Worm (Caenorhabditis elegans) whole organism, late embryonic: ENCODE measurements around the gene vps-16.

Experiments used
- K02D7.2 ChIP-seq: sonication (generic microtip); optimal IDR thresholded peaks from 2 replicates; lab custom pipeline; 2017; ENCODE audit warnings: mild to moderate bottlenecking, missing genetic modification characterization, missing compliant biosample characterization
- ahr-1 ChIP-seq: sonication (generic microtip); optimal IDR thresholded peaks from 2 replicates; lab custom pipeline; 2016; ENCODE audit warnings: missing genetic modification characterization, missing compliant biosample characterization
- ceh-14 ChIP-seq: sonication (generic microtip); optimal IDR thresholded peaks from 2 replicates; lab custom pipeline; 2016; ENCODE audit warnings: missing genotype, missing genetic modification characterization, missing compliant biosample characterization
- ceh-18 ChIP-seq: sonication (generic microtip); optimal IDR thresholded peaks from 2 replicates; lab custom pipeline; 2016; ENCODE audit warnings: missing genetic modification characterization, missing compliant biosample characterization
- ceh-24 ChIP-seq: sonication (generic microtip); optimal IDR thresholded peaks from 2 replicates; lab custom pipeline; 2016; ENCODE audit warnings: mild to moderate bottlenecking, missing genetic modification characterization, missing compliant biosample characterization
- ceh-31 ChIP-seq: sonication (generic microtip); optimal IDR thresholded peaks from 2 replicates; lab custom pipeline; 2016; ENCODE audit warnings: missing genetic modification characterization, missing compliant biosample characterization
- ceh-34 ChIP-seq: sonication (generic microtip); optimal IDR thresholded peaks from 2 replicates; lab custom pipeline; 2016; ENCODE audit warnings: mild to moderate bottlenecking, missing genetic modification characterization, missing compliant biosample characterization
- che-1 ChIP-seq: sonication (generic microtip); optimal IDR thresholded peaks from 2 replicates; lab custom pipeline; 2016; ENCODE audit warnings: mild to moderate bottlenecking, missing genetic modification characterization, missing compliant biosample characterization
- dmd-4 ChIP-seq: sonication (generic microtip); optimal IDR thresholded peaks from 2 replicates; lab custom pipeline; 2016; ENCODE audit warnings: borderline replicate concordance, missing genetic modification characterization, missing compliant biosample characterization
- dve-1 ChIP-seq: sonication (generic microtip); optimal IDR thresholded peaks from 2 replicates; lab custom pipeline; 2017; ENCODE audit warnings: antibody characterized with exemption, mild to moderate bottlenecking, missing genetic modification characterization, missing compliant biosample characterization
- elt-2 ChIP-seq: sonication (generic microtip); optimal IDR thresholded peaks from 2 replicates; lab custom pipeline; 2016; ENCODE audit warnings: missing genetic modification reagents, missing genetic modification characterization, missing compliant biosample characterization
- elt-4 ChIP-seq: sonication (generic microtip); optimal IDR thresholded peaks from 2 replicates; lab custom pipeline; 2016; ENCODE audit warnings: missing genetic modification characterization, missing compliant biosample characterization
- eyg-1 ChIP-seq: sonication (generic microtip); optimal IDR thresholded peaks from 2 replicates; lab custom pipeline; 2016; ENCODE audit warnings: missing genotype, missing genetic modification characterization, missing compliant biosample characterization
- fax-1 ChIP-seq: sonication (generic microtip); optimal IDR thresholded peaks from 2 replicates; lab custom pipeline; 2016; ENCODE audit warnings: missing genotype, missing genetic modification characterization, missing compliant biosample characterization
- fkh-10 ChIP-seq: fragments of 150-350 bp; optimal IDR thresholded peaks from 2 replicates; lab custom pipeline; 2014; ENCODE audit warnings: missing biosample characterization, missing genetic modification reagents, missing genetic modification characterization
- hlh-13 ChIP-seq: fragments of 200-800 bp; sonication (Bioruptor generic); optimal IDR thresholded peaks from 2 replicates; lab custom pipeline; 2018; ENCODE audit warnings: mild to moderate bottlenecking, missing genetic modification characterization, missing compliant biosample characterization
- hlh-30 ChIP-seq: sonication (generic microtip); optimal IDR thresholded peaks from 2 replicates; lab custom pipeline; 2017; ENCODE audit warnings: antibody characterized with exemption, missing genetic modification characterization, missing compliant biosample characterization; ENCODE audit not compliant: insufficient read depth
- hlh-6 ChIP-seq: sonication (generic microtip); optimal IDR thresholded peaks from 2 replicates; lab custom pipeline; 2016; ENCODE audit warnings: missing genotype, missing genetic modification characterization, missing compliant biosample characterization
- madf-2 ChIP-seq: sonication (generic microtip); optimal IDR thresholded peaks from 2 replicates; lab custom pipeline; 2017; ENCODE audit warnings: missing genetic modification characterization, missing compliant biosample characterization
- nfya-1 ChIP-seq: sonication (generic microtip); optimal IDR thresholded peaks from 2 replicates; lab custom pipeline; 2017; ENCODE audit warnings: missing genetic modification characterization, mild to moderate bottlenecking, missing compliant biosample characterization, antibody characterized with exemption, moderate library complexity
- nhr-11 ChIP-seq: fragments of 150-350 bp; optimal IDR thresholded peaks from 2 replicates; lab custom pipeline; 2014; ENCODE audit warnings: missing biosample characterization, missing genetic modification characterization
- nhr-232 ChIP-seq: sonication (generic microtip); optimal IDR thresholded peaks from 2 replicates; lab custom pipeline; 2016; ENCODE audit warnings: missing genetic modification characterization, missing compliant biosample characterization
- npax-4 ChIP-seq: sonication (generic microtip); optimal IDR thresholded peaks from 2 replicates; lab custom pipeline; 2016; ENCODE audit warnings: missing genetic modification characterization, missing compliant biosample characterization
- pag-3 ChIP-seq: sonication (generic microtip); optimal IDR thresholded peaks from 2 replicates; lab custom pipeline; 2016; ENCODE audit warnings: missing compliant biosample characterization, missing genetic modification characterization, borderline replicate concordance
- pat-9 ChIP-seq: fragments of 200-800 bp; sonication (Bioruptor generic); optimal IDR thresholded peaks from 2 replicates; lab custom pipeline; 2018; ENCODE audit warnings: mild to moderate bottlenecking, missing genetic modification characterization, moderate library complexity, missing compliant biosample characterization
- pha-2 ChIP-seq: sonication (generic microtip); optimal IDR thresholded peaks from 2 replicates; lab custom pipeline; 2017; ENCODE audit warnings: mild to moderate bottlenecking, missing genetic modification characterization, missing compliant biosample characterization
- pha-4 ChIP-seq: fragments of 150-350 bp; optimal IDR thresholded peaks from 2 replicates; lab custom pipeline; 2018; ENCODE audit warnings: missing biosample characterization, missing genetic modification reagents, missing genetic modification characterization
- pqm-1 ChIP-seq: sonication (generic microtip); optimal IDR thresholded peaks from 2 replicates; lab custom pipeline; 2016; ENCODE audit warnings: missing genetic modification characterization, missing compliant biosample characterization
- pros-1 ChIP-seq: fragments of 150-350 bp; optimal IDR thresholded peaks from 2 replicates; lab custom pipeline; 2014; ENCODE audit warnings: missing biosample characterization, missing genetic modification reagents, missing genetic modification characterization
- rnt-1 ChIP-seq: sonication (generic microtip); optimal IDR thresholded peaks from 2 replicates; lab custom pipeline; 2016; ENCODE audit warnings: missing genetic modification characterization, missing compliant biosample characterization
- sdc-2 ChIP-seq: sonication (generic microtip); optimal IDR thresholded peaks from 2 replicates; lab custom pipeline; 2016; ENCODE audit warnings: missing genotype, missing genetic modification characterization, missing compliant biosample characterization
- sox-2 ChIP-seq: fragments of 200-800 bp; sonication (Bioruptor generic); IDR thresholded peaks from 2 replicates; pipeline ENCODE4 v1.3.6; 2022; ENCODE audit warnings: missing genetic modification reagents, missing genetic modification characterization, missing compliant biosample characterization
- tbx-2 ChIP-seq: sonication (generic microtip); optimal IDR thresholded peaks from 2 replicates; lab custom pipeline; 2016; ENCODE audit warnings: missing genetic modification characterization, missing compliant biosample characterization
- unc-3 ChIP-seq, 2 experiments: fragments of 200-800 bp in 1 of 2; sonication (Bioruptor generic) in 1 of 2; sonication (generic microtip) in 1 of 2; conservative IDR thresholded peaks in 1 of 2; optimal IDR thresholded peaks in 1 of 2; 2 replicates each; pipeline versions ENCODE4 v1.3.6 to Lab custom; 2016 to 2022; ENCODE audit warnings: missing compliant biosample characterization in 2 of 2, missing genetic modification characterization in 2 of 2, missing genetic modification reagents in 1 of 2
- unc-86 ChIP-seq: sonication (generic microtip); optimal IDR thresholded peaks from 2 replicates; lab custom pipeline; 2016; ENCODE audit warnings: missing genetic modification characterization, missing compliant biosample characterization
- zip-5 ChIP-seq: sonication (generic microtip); optimal IDR thresholded peaks from 2 replicates; lab custom pipeline; 2016; ENCODE audit warnings: missing genetic modification characterization, missing compliant biosample characterization

Gene vps-16

DNA sequence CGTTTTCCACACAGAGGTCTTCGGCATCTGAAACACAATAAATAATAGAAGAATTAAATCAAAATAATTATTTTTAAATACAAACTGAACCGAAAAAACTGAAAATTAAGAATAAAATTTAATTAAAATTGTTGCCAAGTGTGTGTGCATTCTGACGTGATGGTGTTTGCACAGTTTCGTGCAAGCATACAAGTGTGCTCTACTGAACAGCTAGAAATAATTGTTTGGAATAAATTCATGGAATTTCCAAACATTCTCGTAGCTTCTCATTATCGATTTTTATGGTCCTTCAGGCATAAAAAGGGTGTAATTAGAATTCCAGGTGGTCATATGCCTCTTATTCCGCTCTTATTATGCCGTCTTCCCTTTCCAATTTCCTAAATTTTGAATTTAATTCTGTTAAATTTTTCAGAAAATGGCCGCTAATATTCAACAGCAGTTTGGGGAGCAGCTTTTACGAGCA lies 1.2 kb upstream of the vps-16 start, which contains the start of the genes mrps-17 and txdc-9 (continued):
- TF ChIP-seq nfya-1 (tag; lab: Kevin White, UChicago) (peak; percentile 65), sdc-2 (no peak), ceh-14 (tag; lab: Kevin White, UChicago) (peak; percentile 94), unc-3 (GFP tag; conservative IDR thresholded peaks at IDR 0.05; lab: Robert Waterston, UW) (no peak), unc-3 (tag; optimal IDR thresholded peaks at IDR 0.05; lab: Kevin White, UChicago) (no peak), K02D7.2 (no peak), pag-3 (tag; lab: Kevin White, UChicago) (no peak), hlh-6 (tag; lab: Kevin White, UChicago) (no peak), fkh-10 (GFP tag; lab: Kevin White, UChicago) (no peak), eyg-1 (tag; lab: Kevin White, UChicago) (no peak), nhr-11 (tag; lab: Kevin White, UChicago) (no peak)

DNA sequence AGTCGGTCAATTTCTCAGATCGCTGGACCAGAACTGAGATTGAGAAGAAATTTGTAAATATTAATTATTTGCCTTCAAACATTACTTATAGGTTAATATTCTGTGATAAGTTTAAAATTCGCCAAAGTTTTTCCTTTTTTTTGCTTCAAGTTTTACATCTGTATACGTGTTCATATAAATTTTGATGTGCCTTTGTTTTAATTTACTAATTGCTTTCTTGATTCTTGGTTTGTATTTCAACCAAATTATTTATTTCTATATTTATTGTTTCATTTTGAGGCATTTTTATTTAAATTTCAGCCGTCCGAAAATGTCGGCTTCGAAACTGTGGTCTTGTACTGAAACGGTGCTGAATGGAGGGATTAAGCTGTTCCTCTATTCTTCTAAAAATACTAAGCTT lies 3.3 kb downstream of the vps-16 start, which contains the start of gene C05D11.1:
Gene C05D11.1 (plus strand): TSS at position 301 of the 400 bp plus-strand sequence.
- no peak for TF ChIP-seq hlh-6 (tag; lab: Kevin White, UChicago)
- no peak for TF ChIP-seq ceh-24 (tag; lab: Kevin White, UChicago)
- no peak for TF ChIP-seq nhr-232 (tag; lab: Kevin White, UChicago)
- no peak for TF ChIP-seq pha-2
- TF ChIP-seq elt-2 (tag; lab: Kevin White, UChicago): no peak
- no peak for TF ChIP-seq sox-2 (GFP tag; lab: Robert Waterston, UW)
- TF ChIP-seq ceh-34 (tag; lab: Kevin White, UChicago): no peak
- no peak for TF ChIP-seq unc-86 (tag; lab: Kevin White, UChicago)
- TF ChIP-seq ceh-18 (tag; lab: Kevin White, UChicago): no peak
- no peak for TF ChIP-seq pqm-1
- TF ChIP-seq ahr-1: no peak
- TF ChIP-seq zip-5 (tag; lab: Kevin White, UChicago): no peak
- no peak for TF ChIP-seq che-1 (tag; lab: Kevin White, UChicago)
- no peak for TF ChIP-seq pros-1 (tag; lab: Kevin White, UChicago)
- no peak for TF ChIP-seq npax-4 (tag; lab: Kevin White, UChicago)
- no peak for TF ChIP-seq dve-1 (tag; lab: Kevin White, UChicago)

DNA sequence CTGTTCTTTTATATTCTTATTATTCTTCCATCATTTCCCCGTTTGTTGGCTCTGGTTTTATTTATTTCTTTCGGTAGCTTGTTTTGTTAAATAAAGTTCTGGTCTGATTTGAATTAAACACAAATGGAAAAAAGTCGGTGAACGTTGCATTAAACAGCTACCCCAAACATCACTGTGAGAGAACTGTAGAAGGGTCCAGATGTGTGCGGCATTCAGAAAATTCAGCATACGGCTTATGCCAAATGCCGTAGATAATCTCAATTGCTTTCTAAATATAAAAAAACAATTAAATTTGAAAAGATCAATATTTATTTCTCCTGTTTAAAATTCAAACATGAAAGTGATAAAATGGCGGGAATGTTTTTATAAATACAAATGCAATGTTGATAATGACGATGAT lies 6.8 kb downstream of the vps-16 start:
- TF ChIP-seq ceh-31: no peak
- no peak for TF ChIP-seq ahr-1
- TF ChIP-seq dmd-4 (tag; lab: Kevin White, UChicago): no peak
- no peak for TF ChIP-seq npax-4 (tag; lab: Kevin White, UChicago)
- no peak for TF ChIP-seq ceh-14 (tag; lab: Kevin White, UChicago)
- no peak for TF ChIP-seq elt-4 (tag; lab: Kevin White, UChicago)
- TF ChIP-seq hlh-30 (tag; lab: Kevin White, UChicago): no peak
- no peak for TF ChIP-seq ceh-24 (tag; lab: Kevin White, UChicago)
- no peak for TF ChIP-seq pha-2
- no peak for TF ChIP-seq ceh-18 (tag; lab: Kevin White, UChicago)
- no peak for TF ChIP-seq madf-2 (tag; lab: Kevin White, UChicago)
- no peak for TF ChIP-seq tbx-2 (tag; lab: Kevin White, UChicago)
- no peak for TF ChIP-seq pha-4 (tag; lab: Kevin White, UChicago)
- no peak for TF ChIP-seq pat-9 (tag; lab: Kevin White, UChicago)
- TF ChIP-seq rnt-1 (tag; lab: Kevin White, UChicago): no peak
- TF ChIP-seq fax-1: no peak
- no peak for TF ChIP-seq hlh-13 (GFP tag; lab: Kevin White, UChicago)
- TF ChIP-seq che-1 (tag; lab: Kevin White, UChicago): no peak
- no peak for TF ChIP-seq pqm-1
- TF ChIP-seq, all 69 proteins: peak for 0
